Fruit fly (Drosophila melanogaster) whole organism, embryonic: ENCODE data around the gene CG12594.

ENCODE experiments used
- CG11560 ChIP-seq: fragments of 200-800 bp; sonication (Bioruptor generic); IDR thresholded peaks from 3 replicates; pipeline ENCODE4 v1.3.6; 2022; ENCODE audit warnings: missing biosample characterization, missing genetic modification characterization
- CG13894 ChIP-seq: fragments of 200-800 bp; sonication (Bioruptor generic); optimal IDR thresholded peaks from 3 replicates; lab custom pipeline; 2018; ENCODE audit warnings: missing biosample characterization, mild to moderate bottlenecking, missing genetic modification characterization, moderate library complexity
- CG15514 ChIP-seq: fragments of 200-800 bp; sonication (Bioruptor generic); optimal IDR thresholded peaks from 3 replicates; lab custom pipeline; 2017; ENCODE audit warnings: missing biosample characterization, missing genetic modification characterization, mild to moderate bottlenecking, moderate library complexity, missing genetic modification reagents
- CG2199 ChIP-seq: fragments of 200-800 bp; sonication (Bioruptor generic); IDR thresholded peaks from 3 replicates; pipeline ENCODE4 v1.3.6; 2022; ENCODE audit warnings: missing biosample characterization, missing genetic modification characterization
- CG32532 ChIP-seq: fragments of 200-800 bp; sonication (Bioruptor generic); IDR thresholded peaks from 2 replicates; pipeline ENCODE4 v1.3.6; 2022; ENCODE audit warnings: missing biosample characterization, missing genetic modification characterization
- CG32772 ChIP-seq: fragments of 200-800 bp; sonication (Bioruptor generic); IDR thresholded peaks from 2 replicates; pipeline ENCODE4 v1.3.6; 2022; ENCODE audit warnings: missing biosample characterization, missing genetic modification characterization
- CG4282 ChIP-seq: fragments of 200-800 bp; sonication (Bioruptor generic); optimal IDR thresholded peaks from 2 replicates; lab custom pipeline; 2016; ENCODE audit warnings: missing biosample characterization, missing genetic modification characterization
- CG4404 ChIP-seq: fragments of 200-800 bp; sonication (Bioruptor generic); IDR thresholded peaks from 2 replicates; pipeline ENCODE4 v1.3.6; 2022; ENCODE audit warnings: missing biosample characterization, missing genetic modification characterization
- CG5953 ChIP-seq: fragments of 200-800 bp; sonication (Bioruptor generic); IDR thresholded peaks from 2 replicates; pipeline ENCODE4 v1.3.6; 2022; ENCODE audit warnings: missing biosample characterization, missing genetic modification characterization
- CG7928 ChIP-seq: fragments of 200-800 bp; sonication (Bioruptor generic); optimal IDR thresholded peaks from 2 replicates; lab custom pipeline; 2017; ENCODE audit warnings: missing biosample characterization, mild to moderate bottlenecking, missing genetic modification characterization
- CkIIα-i1 ChIP-seq: fragments of 200-800 bp; sonication (Bioruptor generic); IDR thresholded peaks from 2 replicates; pipeline ENCODE4 v1.3.6; 2022; ENCODE audit warnings: missing biosample characterization, missing genetic modification characterization
- D19B ChIP-seq: fragments of 200-800 bp; sonication (Bioruptor generic); optimal IDR thresholded peaks from 2 replicates; lab custom pipeline; 2017; ENCODE audit warnings: missing biosample characterization, mild to moderate bottlenecking, missing genetic modification characterization
- Dbx ChIP-seq: fragments of 200-800 bp; sonication (Bioruptor generic); IDR thresholded peaks from 3 replicates; pipeline ENCODE4 v1.3.6; 2022; ENCODE audit warnings: missing biosample characterization, missing genetic modification characterization
- Dll ChIP-seq: fragments of 200-800 bp; sonication (Bioruptor generic); IDR thresholded peaks from 4 replicates; pipeline ENCODE4 v1.3.6; 2022; ENCODE audit warnings: missing biosample characterization, missing genetic modification characterization; ENCODE audit not compliant: partially characterized antibody
- HLH4C ChIP-seq: fragments of 200-800 bp; sonication (Bioruptor generic); IDR thresholded peaks from 3 replicates; pipeline ENCODE4 v1.3.6; 2022; ENCODE audit warnings: missing biosample characterization, missing genetic modification characterization; ENCODE audit not compliant: partially characterized antibody
- Hr39 ChIP-seq: fragments of >200 bp; optimal IDR thresholded peaks from 2 replicates; lab custom pipeline; 2017
- Hr78 ChIP-seq, 2 experiments: fragments of 200-800 bp in 1 of 2; fragments of >200 bp in 1 of 2; sonication (Bioruptor generic) in 1 of 2; optimal IDR thresholded peaks; 2 replicates each; lab custom pipeline; 2017 to 2019; ENCODE audit warnings: missing biosample characterization in 2 of 2, missing genetic modification characterization in 2 of 2, mild to moderate bottlenecking in 1 of 2, moderate library complexity in 1 of 2
- Jarid2 ChIP-seq: fragments of 200-800 bp; sonication (Bioruptor generic); optimal IDR thresholded peaks from 3 replicates; lab custom pipeline; 2017; ENCODE audit warnings: mild to moderate bottlenecking, missing biosample characterization, missing genetic modification reagents, missing genetic modification characterization
- Lpt ChIP-seq: fragments of >200 bp; optimal IDR thresholded peaks from 2 replicates; lab custom pipeline; 2018; ENCODE audit warnings: missing biosample characterization, missing genetic modification characterization
- Med ChIP-seq: fragments of 200-800 bp; sonication (Bioruptor generic); peaks from one replicate; lab custom pipeline; 2016; ENCODE audit warnings: missing biosample characterization, missing genetic modification characterization, mild to moderate bottlenecking, inconsistent platforms, moderate library complexity
- NC2β ChIP-seq: fragments of 200-800 bp; sonication (Bioruptor generic); optimal IDR thresholded peaks from 2 replicates; lab custom pipeline; 2016; ENCODE audit warnings: missing biosample characterization, missing genetic modification characterization
- Nf-YA ChIP-seq: fragments of 200-800 bp; sonication (Bioruptor generic); IDR thresholded peaks from 2 replicates; pipeline ENCODE4 v1.3.6; 2022; ENCODE audit warnings: missing biosample characterization, missing genetic modification characterization
- Oli ChIP-seq: fragments of 200-800 bp; sonication (Bioruptor generic); optimal IDR thresholded peaks from 2 replicates; lab custom pipeline; 2018; ENCODE audit warnings: missing biosample characterization, mild to moderate bottlenecking, missing genetic modification characterization, moderate library complexity
- Sin3A ChIP-seq: fragments of >200 bp; optimal IDR thresholded peaks from 2 replicates; lab custom pipeline; 2018
- Xbp1 ChIP-seq: fragments of 200-800 bp; sonication (Bioruptor generic); optimal IDR thresholded peaks from 3 replicates; lab custom pipeline; 2016; ENCODE audit warnings: missing biosample characterization, mild to moderate bottlenecking, missing genetic modification characterization
- YL-1 ChIP-seq: fragments of 200-800 bp; sonication (Bioruptor generic); optimal IDR thresholded peaks from 3 replicates; lab custom pipeline; 2017; ENCODE audit warnings: missing biosample characterization, mild to moderate bottlenecking, missing genetic modification characterization
- az2 ChIP-seq: fragments of 200-800 bp; sonication (Bioruptor generic); optimal IDR thresholded peaks from 3 replicates; lab custom pipeline; 2016; ENCODE audit warnings: missing biosample characterization, missing genetic modification characterization
- br ChIP-seq: fragments of >200 bp; optimal IDR thresholded peaks from 2 replicates; lab custom pipeline; 2017
- esg ChIP-seq: fragments of 200-800 bp; sonication (Bioruptor generic); conservative IDR thresholded peaks from 2 replicates; pipeline ENCODE4 v1.3.6; 2022; ENCODE audit warnings: missing biosample characterization, missing genetic modification characterization
- fu2 ChIP-seq: fragments of 200-800 bp; sonication (Bioruptor generic); optimal IDR thresholded peaks from 2 replicates; lab custom pipeline; 2016; ENCODE audit warnings: missing biosample characterization, missing genetic modification characterization
- hbn ChIP-seq: fragments of 200-800 bp; sonication (Bioruptor generic); IDR thresholded peaks from 2 replicates; pipeline ENCODE4 v1.3.6; 2022; ENCODE audit warnings: missing biosample characterization, missing genetic modification characterization; ENCODE audit not compliant: partially characterized antibody
- ind ChIP-seq: fragments of 200-800 bp; sonication (Bioruptor generic); optimal IDR thresholded peaks from 3 replicates; lab custom pipeline; 2016; ENCODE audit warnings: missing biosample characterization, missing genetic modification characterization
- kni ChIP-seq: fragments of 200-800 bp; sonication (Bioruptor generic); optimal IDR thresholded peaks from 3 replicates; lab custom pipeline; 2017; ENCODE audit warnings: mild to moderate bottlenecking, missing biosample characterization, missing genetic modification reagents, missing genetic modification characterization
- luna ChIP-seq: fragments of 200-800 bp; sonication (Bioruptor generic); optimal IDR thresholded peaks from 2 replicates; lab custom pipeline; 2016; ENCODE audit warnings: missing biosample characterization, missing genetic modification characterization
- oc ChIP-seq: fragments of 200-800 bp; sonication (Bioruptor generic); optimal IDR thresholded peaks from 2 replicates; lab custom pipeline; 2018; ENCODE audit warnings: missing biosample characterization, mild to moderate bottlenecking, missing genetic modification characterization, moderate library complexity
- onecut ChIP-seq: fragments of 200-800 bp; sonication (Bioruptor generic); IDR thresholded peaks from 2 replicates; pipeline ENCODE4 v1.3.6; 2022; ENCODE audit warnings: missing biosample characterization, missing genetic modification characterization
- pros ChIP-seq: fragments of 200-800 bp; sonication (Bioruptor generic); optimal IDR thresholded peaks from 3 replicates; lab custom pipeline; 2019; ENCODE audit warnings: missing biosample characterization, mild to moderate bottlenecking, missing genetic modification characterization, moderate library complexity
- salm ChIP-seq: fragments of 200-800 bp; sonication (Bioruptor generic); optimal IDR thresholded peaks from 2 replicates; lab custom pipeline; 2018; ENCODE audit warnings: missing biosample characterization, mild to moderate bottlenecking, missing genetic modification characterization
- schlank ChIP-seq: fragments of 200-800 bp; sonication (Bioruptor generic); optimal IDR thresholded peaks from 2 replicates; lab custom pipeline; 2018; ENCODE audit warnings: missing biosample characterization, mild to moderate bottlenecking, missing genetic modification characterization
- seq ChIP-seq: fragments of 200-800 bp; sonication (Bioruptor generic); IDR thresholded peaks from 2 replicates; pipeline ENCODE4 v1.3.6; 2022; ENCODE audit warnings: missing biosample characterization, missing genetic modification characterization
- sim ChIP-seq: fragments of 200-800 bp; sonication (Bioruptor generic); IDR thresholded peaks from 2 replicates; pipeline ENCODE4 v1.3.6; 2022; ENCODE audit warnings: missing biosample characterization, missing genetic modification characterization
- sqz ChIP-seq: fragments of 200-800 bp; sonication (Bioruptor generic); optimal IDR thresholded peaks from 3 replicates; lab custom pipeline; 2018; ENCODE audit warnings: missing biosample characterization, mild to moderate bottlenecking, missing genetic modification characterization
- tll ChIP-seq, 2 experiments: fragments of 200-800 bp in 1 of 2; fragments of >200 bp in 1 of 2; sonication (Bioruptor generic) in 1 of 2; optimal IDR thresholded peaks; 2 replicates each; lab custom pipeline; 2017 to 2019; ENCODE audit warnings: missing biosample characterization in 2 of 2, missing genetic modification characterization in 2 of 2, mild to moderate bottlenecking in 1 of 2, moderate library complexity in 1 of 2
- tna ChIP-seq: fragments of 200-800 bp; sonication (Bioruptor generic); IDR thresholded peaks from 2 replicates; pipeline ENCODE4 v1.3.6; 2022; ENCODE audit warnings: missing biosample characterization, missing genetic modification characterization; ENCODE audit not compliant: partially characterized antibody
- trem ChIP-seq: fragments of 200-800 bp; optimal IDR thresholded peaks from 3 replicates; lab custom pipeline; 2019; ENCODE audit warnings: missing biosample characterization, mild to moderate bottlenecking, missing genetic modification characterization, moderate library complexity
- trh ChIP-seq: fragments of 200-800 bp; sonication (Bioruptor generic); optimal IDR thresholded peaks from 2 replicates; lab custom pipeline; 2016; ENCODE audit warnings: missing biosample characterization, missing genetic modification characterization
- ttk ChIP-seq: fragments of 200-800 bp; sonication (Bioruptor generic); IDR thresholded peaks from 2 replicates; pipeline ENCODE4 v2.1.2; 2022; ENCODE audit warnings: missing biosample characterization, missing genetic modification characterization
- tup ChIP-seq: fragments of 200-800 bp; sonication (Bioruptor generic); optimal IDR thresholded peaks from 2 replicates; lab custom pipeline; 2016; ENCODE audit warnings: missing biosample characterization, mild to moderate bottlenecking, missing genetic modification characterization, moderate library complexity
- twi ChIP-seq: fragments of 200-800 bp; optimal IDR thresholded peaks from 2 replicates; lab custom pipeline; 2019; ENCODE audit warnings: missing biosample characterization, mild to moderate bottlenecking, missing genetic modification characterization, moderate library complexity
- vvl ChIP-seq: fragments of 200-800 bp; sonication (Bioruptor generic); IDR thresholded peaks from 2 replicates; pipeline ENCODE4 v1.3.6; 2022; ENCODE audit warnings: missing biosample characterization, missing genetic modification characterization

The CG12594 gene

DNA sequence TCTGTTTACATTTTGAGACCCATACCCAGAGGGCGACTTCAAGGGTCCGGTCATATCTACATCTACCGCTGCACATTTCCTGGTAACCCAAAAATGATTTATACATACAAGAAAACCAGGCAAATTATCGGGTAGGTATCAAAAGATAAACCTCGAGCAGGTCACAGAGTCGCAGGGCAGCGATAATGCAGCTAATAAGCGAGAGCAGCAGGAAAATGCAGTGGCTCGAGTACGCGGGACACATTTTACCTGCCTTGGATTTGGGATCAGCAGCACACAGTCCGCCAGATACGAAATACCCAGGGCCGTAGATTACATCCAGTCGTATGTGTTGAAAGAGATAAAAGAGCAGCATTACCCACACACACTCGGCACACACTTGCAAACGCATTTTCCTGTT lies 53.7 kb downstream of the CG12594 start (continued):
- TF ChIP-seq luna, result no peak
- TF ChIP-seq Lpt (GFP tag; lab: Kevin White, UChicago), result peak; percentile 90
- TF ChIP-seq oc (tag; lab: Kevin White, UChicago), result peak; percentile 5
- peak in 1 of 2 experiments; percentile 86 for TF ChIP-seq tll (GFP tag; optimal IDR thresholded peaks at IDR 0.05; lab: Kevin White, UChicago)
- no peak for TF ChIP-seq trh
- TF ChIP-seq HLH4C (GFP tag; lab: Robert Waterston, UW), result no peak
- no peak for TF ChIP-seq Dll (GFP tag; lab: Robert Waterston, UW)
- peak; percentile 33 for TF ChIP-seq pros
- TF ChIP-seq CG2199, result 0 out of 3 replicates have a peak, but pooled peaks have one; percentile 79
- no peak for TF ChIP-seq ttk
- peak in 1 of 2 experiments; percentile 28 for TF ChIP-seq Hr78 (GFP tag; optimal IDR thresholded peaks at IDR 0.05; lab: Kevin White, UChicago)
- TF ChIP-seq twi, result peak; percentile 58
- TF ChIP-seq CG32532 (GFP tag; lab: Robert Waterston, UW), result no peak

DNA sequence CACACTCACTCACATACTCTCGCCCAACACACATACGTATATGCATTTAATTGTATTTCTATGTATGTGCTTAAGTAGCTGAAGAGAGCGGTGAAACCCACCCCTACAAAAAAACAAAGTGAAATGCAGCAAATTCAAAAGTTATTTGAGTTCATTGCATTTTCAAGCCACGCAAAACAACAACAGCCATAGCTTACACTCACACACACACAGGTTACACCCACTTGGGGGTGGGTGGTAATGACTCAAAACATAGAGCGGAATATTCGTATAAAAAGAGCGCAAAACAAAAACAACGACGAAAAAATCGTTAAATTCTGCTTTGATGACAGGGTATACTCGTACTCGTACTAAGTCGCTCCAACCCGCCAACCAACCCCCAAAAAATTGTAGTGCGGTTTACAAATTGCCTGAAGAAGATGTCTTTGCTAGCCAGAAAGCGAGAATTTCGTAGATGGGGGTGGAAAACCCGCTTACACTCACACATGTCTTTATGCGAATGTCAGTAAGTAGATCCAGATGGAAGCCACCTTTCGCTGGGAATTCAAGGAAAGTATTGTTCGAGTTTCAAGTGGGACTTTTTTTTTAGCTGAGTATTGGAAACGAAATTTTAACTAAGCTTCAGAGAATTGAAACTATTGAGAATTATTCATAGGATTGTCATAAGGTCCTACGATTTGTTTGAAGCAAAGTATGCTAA lies 54.7 kb downstream of the CG12594 start:
- TF ChIP-seq trem (no peak), CG5953 (GFP tag; lab: Robert Waterston, UW) (no peak), CG4404 (GFP tag; lab: Robert Waterston, UW) (no peak), CG15514 (GFP tag; lab: Kevin White, UChicago) (no peak), tna (no peak), schlank (tag; lab: Kevin White, UChicago) (no peak), fu2 (GFP tag; lab: Kevin White, UChicago) (no peak), pros (peak; percentile 97), br (lab: Kevin White, UChicago) (no peak), CG32772 (GFP tag; lab: Robert Waterston, UW) (no peak), CG11560 (tag; lab: Robert Waterston, UW) (no peak), kni (GFP tag; lab: Kevin White, UChicago) (peak; percentile 25), D19B (GFP tag; lab: Kevin White, UChicago) (peak; percentile 20), Xbp1 (no peak), sim (no peak), YL-1 (GFP tag; lab: Kevin White, UChicago) (no peak), ind (GFP tag; lab: Kevin White, UChicago) (no peak), NC2β (GFP tag; lab: Kevin White, UChicago) (no peak), twi (peak; percentile 94), hbn (GFP tag; lab: Robert Waterston, UW) (no peak), Nf-YA (GFP tag; lab: Robert Waterston, UW) (no peak), tup (no peak), esg (GFP tag; lab: Robert Waterston, UW) (no peak), Sin3A (lab: Kevin White, UChicago) (no peak), Med (GFP tag; lab: Kevin White, UChicago) (peak; percentile 63), CG4282 (GFP tag; lab: Kevin White, UChicago) (no peak), CkIIα-i1 (GFP tag; lab: Robert Waterston, UW) (no peak), Oli (tag; lab: Kevin White, UChicago) (no peak), CG7928 (GFP tag; lab: Kevin White, UChicago) (no peak), vvl (GFP tag; lab: Robert Waterston, UW) (no peak), seq (GFP tag; lab: Robert Waterston, UW) (peak; percentile 72; the same call in 1 of the 2 replicates), onecut (GFP tag; lab: Robert Waterston, UW) (peak; percentile 75), Dbx (GFP tag; lab: Robert Waterston, UW) (no peak), Hr39 (lab: Kevin White, UChicago) (no peak), Jarid2 (GFP tag; lab: Kevin White, UChicago) (no peak), az2 (GFP tag; lab: Kevin White, UChicago) (no peak), CG13894 (tag; lab: Kevin White, UChicago) (peak; percentile 24), salm (tag; lab: Kevin White, UChicago) (no peak), sqz (peak; percentile 13)
